Fruit fly (Drosophila melanogaster): Measurements from ENCODE around the gene CG46468.

The CG46468 gene

DNA sequence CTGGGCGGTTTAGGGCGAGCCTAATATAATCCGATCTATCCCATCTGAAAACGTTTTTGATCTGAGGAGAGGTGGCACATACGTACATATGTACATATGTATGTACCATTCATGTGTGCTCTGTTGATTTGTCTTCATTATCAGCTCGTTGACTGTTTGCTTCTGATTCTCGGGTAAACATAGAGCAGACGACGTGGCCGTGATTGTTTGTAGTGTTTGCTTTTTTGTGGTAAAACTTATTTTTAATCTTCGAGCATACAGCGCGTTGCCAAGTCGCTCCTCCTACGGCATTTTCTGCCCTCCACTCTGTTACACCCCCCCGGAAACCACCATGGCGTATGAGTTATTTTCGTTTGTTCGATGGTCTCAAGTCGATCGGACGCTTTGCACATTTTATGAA, 39.5 kb downstream of the CG46468 start (continued):
- TF ChIP-seq ewg (GFP tag; optimal IDR thresholded peaks at IDR 0.05) = peak; percentile 71
- peak; percentile 90 for TF ChIP-seq CG4854 (GFP tag; optimal IDR thresholded peaks at IDR 0.05)
- TF ChIP-seq CG7987 (GFP tag; optimal IDR thresholded peaks at IDR 0.05) = peak; percentile 98
- peak; percentile 79 for TF ChIP-seq CG15269 (tag; optimal IDR thresholded peaks at IDR 0.05)
- TF ChIP-seq CG4282 (GFP tag; optimal IDR thresholded peaks at IDR 0.05) = peak; percentile 81
- TF ChIP-seq Hand (GFP tag; optimal IDR thresholded peaks at IDR 0.05) = peak; percentile 69
- no peak for TF ChIP-seq Aef1 (GFP tag; IDR thresholded peaks at IDR 0.05)
- TF ChIP-seq Myb (GFP tag; optimal IDR thresholded peaks at IDR 0.05) = peak; percentile 45
- TF ChIP-seq HLH4C (GFP tag; IDR thresholded peaks at IDR 0.05; ENCODE audit: partially characterized antibody) = no peak
- peak; percentile 64; the same call in 2 of the 3 replicates for TF ChIP-seq CG17361 (GFP tag; IDR thresholded peaks at IDR 0.05)
- TF ChIP-seq Camta (GFP tag; optimal IDR thresholded peaks at IDR 0.05) = peak; percentile 73
- no peak for TF ChIP-seq Ravus (GFP tag; IDR thresholded peaks at IDR 0.05)
- peak; percentile 85 for TF ChIP-seq fd3F (GFP tag; optimal IDR thresholded peaks at IDR 0.05)
- TF ChIP-seq CG1792 (GFP tag; optimal IDR thresholded peaks at IDR 0.05) = peak; percentile 93
- peak; percentile 72 for TF ChIP-seq CG13624 (GFP tag; optimal IDR thresholded peaks at IDR 0.05)
- TF ChIP-seq tio (GFP tag; optimal IDR thresholded peaks at IDR 0.05) = peak; percentile 68
- TF ChIP-seq HLH54F (GFP tag; optimal IDR thresholded peaks at IDR 0.05) = peak; percentile 52
- peak; percentile 73 for TF ChIP-seq tup (GFP tag; optimal IDR thresholded peaks at IDR 0.05)
- TF ChIP-seq CG18619 (GFP tag; optimal IDR thresholded peaks at IDR 0.05) = peak; percentile 89
- TF ChIP-seq Blimp-1 (GFP tag; optimal IDR thresholded peaks at IDR 0.05) = peak; percentile 85
- peak; percentile 33 for TF ChIP-seq CG10267 (tag; optimal IDR thresholded peaks at IDR 0.05)
- peak; percentile 91 for TF ChIP-seq Atf6 (GFP tag; IDR thresholded peaks at IDR 0.05)
- TF ChIP-seq Scr (GFP tag; IDR thresholded peaks at IDR 0.05; ENCODE audit: partially characterized antibody) = no peak
- peak; percentile 73 for TF ChIP-seq ERR (GFP tag; optimal IDR thresholded peaks at IDR 0.05)
- peak; percentile 83 for TF ChIP-seq CG13424 (tag; optimal IDR thresholded peaks at IDR 0.05)
- TF ChIP-seq CG4404 (GFP tag; IDR thresholded peaks at IDR 0.05) = no peak
- peak; percentile 88 for TF ChIP-seq gro (GFP tag; optimal IDR thresholded peaks at IDR 0.05)
- TF ChIP-seq klu (GFP tag; IDR thresholded peaks at IDR 0.05) = no peak
- peak; percentile 51; the same call in 1 of the 2 replicates for TF ChIP-seq Ptx1 (GFP tag; IDR thresholded peaks at IDR 0.05)
- peak; percentile 91 for TF ChIP-seq CG12219 (GFP tag; optimal IDR thresholded peaks at IDR 0.05)
- peak; percentile 85 for TF ChIP-seq unpg (GFP tag; optimal IDR thresholded peaks at IDR 0.05)
- peak; percentile 90 for TF ChIP-seq PHDP (tag; optimal IDR thresholded peaks at IDR 0.05)
- TF ChIP-seq bbx (GFP tag; IDR thresholded peaks at IDR 0.05; ENCODE audit: partially characterized antibody) = no peak
- peak; percentile 36; the same call in 1 of the 2 replicates for TF ChIP-seq MBD-R2 (GFP tag; IDR thresholded peaks at IDR 0.05)
- peak; percentile 95 for TF ChIP-seq CG1233 (GFP tag; optimal IDR thresholded peaks at IDR 0.05)
- TF ChIP-seq nerfin-1 (tag; optimal IDR thresholded peaks at IDR 0.05) = peak; percentile 85
- peak; percentile 89 for TF ChIP-seq org-1 (GFP tag; optimal IDR thresholded peaks at IDR 0.05)
- peak; percentile 73 for TF ChIP-seq Nf-YB (GFP tag; optimal IDR thresholded peaks at IDR 0.05)
- peak; percentile 85 for TF ChIP-seq gsb (GFP tag; IDR thresholded peaks at IDR 0.05)
- no peak for TF ChIP-seq hkb (optimal IDR thresholded peaks at IDR 0.05)
- peak; percentile 90 for TF ChIP-seq hkb (GFP tag; IDR thresholded peaks at IDR 0.05)
- TF ChIP-seq dimm (GFP tag; IDR thresholded peaks at IDR 0.05) = no peak
- peak; percentile 90 for TF ChIP-seq CG12104 (GFP tag; optimal IDR thresholded peaks at IDR 0.05)
- TF ChIP-seq C15 (GFP tag; IDR thresholded peaks at IDR 0.05) = peak; percentile 68; the same call in 1 of the 3 replicates
- TF ChIP-seq CkIIα-i1 (GFP tag; IDR thresholded peaks at IDR 0.05) = no peak; the same call in 1 of the 2 replicates
- peak; percentile 77 for TF ChIP-seq H15 (GFP tag; IDR thresholded peaks at IDR 0.05)
- peak; percentile 12 for TF ChIP-seq Ssrp (tag; optimal IDR thresholded peaks at IDR 0.05)
- TF ChIP-seq CG10274 (GFP tag; optimal IDR thresholded peaks at IDR 0.05) = peak; percentile 75
- peak; percentile 83 for TF ChIP-seq gem (tag; optimal IDR thresholded peaks at IDR 0.05)
- peak; percentile 85 for TF ChIP-seq CG7271 (tag; optimal IDR thresholded peaks at IDR 0.05)
- peak; percentile 61; the same call in 2 of the 3 replicates for TF ChIP-seq Optix (GFP tag; IDR thresholded peaks at IDR 0.05)
